Worm (Caenorhabditis elegans) whole organism, early embryonic: ENCODE measurements around the gene ZK616.2.

ENCODE experiments used
- B0310.2 ChIP-seq: sonication (generic microtip); optimal IDR thresholded peaks from 2 replicates; lab custom pipeline; 2016; ENCODE audit warnings: mild to moderate bottlenecking, missing genetic modification characterization, missing compliant biosample characterization
- F13C5.2 ChIP-seq: sonication (generic microtip); optimal IDR thresholded peaks from 2 replicates; lab custom pipeline; 2017; ENCODE audit warnings: mild to moderate bottlenecking, missing genetic modification characterization, inconsistent platforms, missing compliant biosample characterization
- aly-1 ChIP-seq: sonication (generic microtip); optimal IDR thresholded peaks from 2 replicates; lab custom pipeline; 2016; ENCODE audit warnings: missing genetic modification characterization, missing compliant biosample characterization
- ama-1 ChIP-seq: fragments of 150-350 bp; optimal IDR thresholded peaks from 2 replicates; lab custom pipeline; 2014
- ceh-13 ChIP-seq: fragments of 200-800 bp; sonication (Bioruptor generic); optimal IDR thresholded peaks from 2 replicates; lab custom pipeline; 2018; ENCODE audit warnings: mild to moderate bottlenecking, missing genetic modification characterization, missing compliant biosample characterization
- ceh-36 ChIP-seq: sonication (generic microtip); optimal IDR thresholded peaks from 2 replicates; lab custom pipeline; 2016; ENCODE audit warnings: missing genetic modification characterization, inconsistent platforms, missing compliant biosample characterization
- ets-7 ChIP-seq: sonication (generic microtip); optimal IDR thresholded peaks from 2 replicates; lab custom pipeline; 2016; ENCODE audit warnings: missing genotype, missing genetic modification characterization, missing compliant biosample characterization
- flt-1 ChIP-seq: fragments of 200-800 bp; sonication (Bioruptor generic); IDR thresholded peaks from 2 replicates; pipeline ENCODE4 v1.3.6; 2022; ENCODE audit warnings: missing genetic modification characterization, missing compliant biosample characterization
- hmbx-1 ChIP-seq: sonication (generic microtip); optimal IDR thresholded peaks from 2 replicates; lab custom pipeline; 2016; ENCODE audit warnings: mild to moderate bottlenecking, missing genetic modification characterization, missing compliant biosample characterization
- hmg-4 ChIP-seq: fragments of 200-800 bp; sonication (Bioruptor generic); optimal IDR thresholded peaks from 2 replicates; lab custom pipeline; 2018; ENCODE audit warnings: mild to moderate bottlenecking, missing genetic modification characterization, missing compliant biosample characterization
- hnd-1 ChIP-seq: sonication (generic microtip); optimal IDR thresholded peaks from 2 replicates; lab custom pipeline; 2016; ENCODE audit warnings: missing genetic modification characterization, missing compliant biosample characterization
- pes-1 ChIP-seq: fragments of 200-800 bp; sonication (Bioruptor generic); IDR thresholded peaks from 2 replicates; pipeline ENCODE4 v1.3.6; 2022; ENCODE audit warnings: missing genetic modification reagents, missing genetic modification characterization, missing compliant biosample characterization
- scrt-1 ChIP-seq: fragments of 200-800 bp; sonication (Bioruptor generic); IDR thresholded peaks from 2 replicates; pipeline ENCODE4 v1.3.6; 2022; ENCODE audit warnings: missing genetic modification characterization, missing compliant biosample characterization
- sea-1 ChIP-seq: fragments of 200-800 bp; sonication (Bioruptor generic); conservative IDR thresholded peaks from 2 replicates; pipeline ENCODE4 v1.3.6; 2022; ENCODE audit warnings: missing genetic modification characterization, missing compliant biosample characterization
- tbx-11 ChIP-seq: fragments of 200-800 bp; sonication (Bioruptor generic); IDR thresholded peaks from 2 replicates; pipeline ENCODE4 v1.3.6; 2022; ENCODE audit warnings: missing genetic modification characterization, missing compliant biosample characterization
- tbx-37 ChIP-seq: fragments of 200-800 bp; sonication (Bioruptor generic); conservative IDR thresholded peaks from 2 replicates; pipeline ENCODE4 v1.3.6; 2022; ENCODE audit warnings: missing genetic modification reagents, missing genetic modification characterization, missing compliant biosample characterization
- tra-4 ChIP-seq: sonication (generic microtip); optimal IDR thresholded peaks from 2 replicates; lab custom pipeline; 2017; ENCODE audit warnings: missing genetic modification characterization, missing compliant biosample characterization

Gene ZK616.2

ce11 chrIV:5368860-5369259 lies 28.8 kb upstream of the ZK616.2 start:
- TF ChIP-seq tbx-37 (GFP tag; lab: Robert Waterston, UW) (no peak), aly-1 (tag; lab: Kevin White, UChicago) (peak; percentile 33)

- no peak for TF ChIP-seq hmg-4 (GFP tag; lab: Kevin White, UChicago)
- TF ChIP-seq B0310.2 (tag; lab: Kevin White, UChicago): no peak
- TF ChIP-seq hmbx-1: no peak
- TF ChIP-seq tbx-11 (GFP tag; lab: Robert Waterston, UW): no peak
- TF ChIP-seq flt-1 (GFP tag; lab: Robert Waterston, UW): no peak
- TF ChIP-seq ceh-36 (tag; lab: Kevin White, UChicago): no peak
- no peak for TF ChIP-seq aly-1 (tag; lab: Kevin White, UChicago)
Observed at ce11 chrIV:5369414-5369813, 28.2 kb upstream of the ZK616.2 start, which contains the start of gene F41H10.3. F41H10.3 (plus strand) TSS chrIV:5369801.

ce11 chrIV:5370914-5371313 lies 26.7 kb upstream of the ZK616.2 start:
- TF ChIP-seq aly-1 (tag; lab: Kevin White, UChicago) (no peak), ets-7 (tag; lab: Kevin White, UChicago) (peak; percentile 56), scrt-1 (GFP tag; lab: Robert Waterston, UW) (0 out of 2 replicates have a peak, but pooled peaks have one; percentile 33), tbx-37 (GFP tag; lab: Robert Waterston, UW) (0 out of 2 replicates have a peak, but pooled peaks have one; percentile 32), ceh-36 (tag; lab: Kevin White, UChicago) (no peak), B0310.2 (tag; lab: Kevin White, UChicago) (no peak), hnd-1 (tag; lab: Kevin White, UChicago) (peak; percentile 25), hmbx-1 (peak; percentile 2), flt-1 (GFP tag; lab: Robert Waterston, UW) (peak; percentile 52; the same call in 1 of the 2 replicates), ama-1 (no peak), F13C5.2 (tag; lab: Kevin White, UChicago) (peak; percentile 72), pes-1 (GFP tag; lab: Robert Waterston, UW) (peak; percentile 81), hmg-4 (GFP tag; lab: Kevin White, UChicago) (peak; percentile 9), tra-4 (no peak), sea-1 (GFP tag; lab: Robert Waterston, UW) (peak; percentile 53; the same call in 1 of the 2 replicates), tbx-11 (GFP tag; lab: Robert Waterston, UW) (0 out of 2 replicates have a peak, but pooled peaks have one; percentile 45), ceh-13 (GFP tag; lab: Kevin White, UChicago) (peak; percentile 39)

- no peak for TF ChIP-seq pes-1 (GFP tag; lab: Robert Waterston, UW)
- TF ChIP-seq hmbx-1: no peak
- no peak for TF ChIP-seq tra-4
- no peak for TF ChIP-seq aly-1 (tag; lab: Kevin White, UChicago)
- TF ChIP-seq ama-1: no peak
- TF ChIP-seq hnd-1 (tag; lab: Kevin White, UChicago): no peak
- TF ChIP-seq ets-7 (tag; lab: Kevin White, UChicago): no peak
Observed at ce11 chrIV:5374321-5374720, 23.3 kb upstream of the ZK616.2 start.

ce11 chrIV:5374946-5375345 lies 22.7 kb upstream of the ZK616.2 start:
- TF ChIP-seq F13C5.2 (tag; lab: Kevin White, UChicago) (no peak), hmbx-1 (no peak), ama-1 (no peak), hmg-4 (GFP tag; lab: Kevin White, UChicago) (no peak), flt-1 (GFP tag; lab: Robert Waterston, UW) (no peak), ceh-36 (tag; lab: Kevin White, UChicago) (no peak), sea-1 (GFP tag; lab: Robert Waterston, UW) (no peak), aly-1 (tag; lab: Kevin White, UChicago) (no peak), tbx-37 (GFP tag; lab: Robert Waterston, UW) (no peak), ceh-13 (GFP tag; lab: Kevin White, UChicago) (no peak), hnd-1 (tag; lab: Kevin White, UChicago) (no peak)

ce11 chrIV:5377062-5377461 lies 20.6 kb upstream of the ZK616.2 start, which contains the start of gene elo-5:
elo-5 (minus strand) TSS chrIV:5377117.
- TF ChIP-seq hnd-1 (tag; lab: Kevin White, UChicago) (no peak), sea-1 (GFP tag; lab: Robert Waterston, UW) (no peak), ama-1 (no peak), tra-4 (no peak), ceh-13 (GFP tag; lab: Kevin White, UChicago) (no peak), hmg-4 (GFP tag; lab: Kevin White, UChicago) (no peak)

- TF ChIP-seq sea-1 (GFP tag; lab: Robert Waterston, UW) (no peak), aly-1 (tag; lab: Kevin White, UChicago) (no peak), pes-1 (GFP tag; lab: Robert Waterston, UW) (no peak), B0310.2 (tag; lab: Kevin White, UChicago) (no peak)
Observed at ce11 chrIV:5380140-5380539, 17.5 kb upstream of the ZK616.2 start.

ce11 chrIV:5381334-5381733 lies 16.3 kb upstream of the ZK616.2 start, which contains the start of gene F41H10.2:
F41H10.2 (plus strand) TSS chrIV:5381634.
- TF ChIP-seq flt-1 (GFP tag; lab: Robert Waterston, UW): no peak
- no peak for TF ChIP-seq scrt-1 (GFP tag; lab: Robert Waterston, UW)
- TF ChIP-seq pes-1 (GFP tag; lab: Robert Waterston, UW): no peak
- TF ChIP-seq tbx-11 (GFP tag; lab: Robert Waterston, UW): no peak
- TF ChIP-seq ama-1: no peak
- TF ChIP-seq hnd-1 (tag; lab: Kevin White, UChicago): no peak
- no peak for TF ChIP-seq tbx-37 (GFP tag; lab: Robert Waterston, UW)
- no peak for TF ChIP-seq ceh-13 (GFP tag; lab: Kevin White, UChicago)
- TF ChIP-seq hmg-4 (GFP tag; lab: Kevin White, UChicago): no peak
- TF ChIP-seq ets-7 (tag; lab: Kevin White, UChicago): no peak
- no peak for TF ChIP-seq sea-1 (GFP tag; lab: Robert Waterston, UW)
- no peak for TF ChIP-seq ceh-36 (tag; lab: Kevin White, UChicago)
- TF ChIP-seq hmbx-1: no peak
- no peak for TF ChIP-seq F13C5.2 (tag; lab: Kevin White, UChicago)
- TF ChIP-seq B0310.2 (tag; lab: Kevin White, UChicago): no peak
